Worm (Caenorhabditis elegans) whole organism, late embryonic: ENCODE measurements around the gene D1053.4.

Experiments
- T23F11.4 ChIP-seq: fragments of 200-800 bp; sonication (Bioruptor generic); optimal IDR thresholded peaks from 2 replicates; lab custom pipeline; 2018; ENCODE audit warnings: mild to moderate bottlenecking, missing genetic modification characterization, missing compliant biosample characterization
- ama-1 ChIP-seq: fragments of 150-350 bp; optimal IDR thresholded peaks from 2 replicates; lab custom pipeline; 2014
- dmd-4 ChIP-seq: sonication (generic microtip); optimal IDR thresholded peaks from 2 replicates; lab custom pipeline; 2016; ENCODE audit warnings: borderline replicate concordance, missing genetic modification characterization, missing compliant biosample characterization
- nfya-1 ChIP-seq: sonication (generic microtip); optimal IDR thresholded peaks from 2 replicates; lab custom pipeline; 2017; ENCODE audit warnings: missing genetic modification characterization, mild to moderate bottlenecking, missing compliant biosample characterization, antibody characterized with exemption, moderate library complexity
- zip-5 ChIP-seq: sonication (generic microtip); optimal IDR thresholded peaks from 2 replicates; lab custom pipeline; 2016; ENCODE audit warnings: missing genetic modification characterization, missing compliant biosample characterization

ce11 chrX:11732752-11733151 is 9.2 kb upstream of the D1053.4 start:
- TF ChIP-seq nfya-1 (tag; lab: Kevin White, UChicago) (no peak), T23F11.4 (GFP tag; lab: Kevin White, UChicago) (no peak), zip-5 (tag; lab: Kevin White, UChicago) (no peak), ama-1 (lab: Kevin White, UChicago) (no peak), dmd-4 (no peak)
